Fruit fly (Drosophila melanogaster): Measurements from ENCODE around the gene Ald2.

DNA sequence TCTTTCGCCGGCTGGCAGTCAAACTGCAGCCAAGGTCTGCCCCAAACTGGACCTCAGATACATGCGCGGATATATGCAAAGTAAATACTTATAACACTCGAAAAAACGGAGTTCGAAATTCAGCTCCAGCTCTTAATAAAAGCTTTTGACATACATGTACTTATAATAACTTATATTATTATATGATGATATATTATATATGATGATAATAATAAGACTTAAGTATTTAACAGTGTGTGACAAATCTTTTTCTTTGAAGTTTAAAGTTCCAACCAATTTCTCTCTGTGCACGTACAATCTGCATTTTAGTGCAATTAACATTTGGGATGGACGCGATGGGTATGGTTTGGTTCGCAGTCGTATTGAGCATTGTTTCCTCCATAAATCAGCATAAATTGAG is 15.7 kb downstream of the Ald2 start:
- TF ChIP-seq psq (optimal IDR thresholded peaks at IDR 0.05) (no peak), pan (optimal IDR thresholded peaks at IDR 0.05) (no peak), CG8478 (optimal IDR thresholded peaks at IDR 0.05) (no peak), usp (GFP tag; optimal IDR thresholded peaks at IDR 0.05) (no peak), Dll (optimal IDR thresholded peaks at IDR 0.05) (no peak)

All from whole organism.